Worm (Caenorhabditis elegans) whole organism, L4 larva: ENCODE measurements around the gene ZC132.9.
"Not testable (repeated sequence)": the region's sequence is repeated elsewhere in the genome, so short reads cannot be mapped to it uniquely, and the experiment has no call there.

Experiments
- R02D3.7 ChIP-seq: fragments of 150-350 bp; sonication (generic microtip); optimal IDR thresholded peaks from 3 replicates; lab custom pipeline; 2014; ENCODE audit warnings: missing biosample characterization, missing genetic modification characterization
- Y105C5A.15 ChIP-seq: fragments of 200-800 bp; sonication (Bioruptor generic); IDR thresholded peaks from 2 replicates; pipeline ENCODE4 v1.3.6; 2022; ENCODE audit warnings: missing genetic modification characterization, missing compliant biosample characterization
- ZK337.2 ChIP-seq: fragments of 200-800 bp; sonication (Bioruptor generic); IDR thresholded peaks from 2 replicates; pipeline ENCODE4 v1.3.6; 2022; ENCODE audit warnings: missing genetic modification reagents, missing genetic modification characterization, missing compliant biosample characterization
- ama-1 ChIP-seq: fragments of 150-350 bp; optimal IDR thresholded peaks from 2 replicates; lab custom pipeline; 2014; ENCODE audit warnings: inconsistent platforms, mixed read lengths
- fkh-10 ChIP-seq: fragments of 150-350 bp; optimal IDR thresholded peaks from 2 replicates; lab custom pipeline; 2014; ENCODE audit warnings: missing biosample characterization, missing genetic modification reagents, missing genetic modification characterization
- lim-7 ChIP-seq: fragments of 200-800 bp; sonication (Bioruptor generic); IDR thresholded peaks from 2 replicates; pipeline ENCODE4 v1.3.6; 2022; ENCODE audit warnings: missing genetic modification characterization, missing compliant biosample characterization
- mdl-1 ChIP-seq, 2 experiments: fragments of 150-350 bp in 1 of 2; sonication (generic microtip) in 1 of 2; optimal IDR thresholded peaks; 2 replicates each; lab custom pipeline; 2014 to 2017; ENCODE audit warnings: missing biosample characterization in 2 of 2, missing genetic modification characterization in 2 of 2
- mep-1 ChIP-seq: fragments of 150-350 bp; sonication (generic microtip); optimal IDR thresholded peaks from 3 replicates; lab custom pipeline; 2014; ENCODE audit warnings: missing biosample characterization, missing genetic modification characterization
- nhr-237 ChIP-seq: sonication (generic microtip); optimal IDR thresholded peaks from 2 replicates; lab custom pipeline; 2017; ENCODE audit warnings: missing biosample characterization, missing genetic modification characterization
- skn-1 ChIP-seq: fragments of 150-350 bp; optimal IDR thresholded peaks from 2 replicates; lab custom pipeline; 2014; ENCODE audit warnings: missing biosample characterization, missing genetic modification characterization
- unc-39 ChIP-seq: sonication (generic microtip); optimal IDR thresholded peaks from 2 replicates; lab custom pipeline; 2017; ENCODE audit warnings: missing biosample characterization, missing genetic modification characterization
- vab-7 ChIP-seq: fragments of 200-800 bp; sonication (Bioruptor generic); IDR thresholded peaks from 2 replicates; pipeline ENCODE4 v1.3.6; 2022; ENCODE audit warnings: missing genetic modification reagents, missing genetic modification characterization, missing compliant biosample characterization
- zag-1 ChIP-seq: fragments of 150-350 bp; optimal IDR thresholded peaks from 2 replicates; lab custom pipeline; 2014; ENCODE audit warnings: missing biosample characterization, missing genetic modification characterization

DNA sequence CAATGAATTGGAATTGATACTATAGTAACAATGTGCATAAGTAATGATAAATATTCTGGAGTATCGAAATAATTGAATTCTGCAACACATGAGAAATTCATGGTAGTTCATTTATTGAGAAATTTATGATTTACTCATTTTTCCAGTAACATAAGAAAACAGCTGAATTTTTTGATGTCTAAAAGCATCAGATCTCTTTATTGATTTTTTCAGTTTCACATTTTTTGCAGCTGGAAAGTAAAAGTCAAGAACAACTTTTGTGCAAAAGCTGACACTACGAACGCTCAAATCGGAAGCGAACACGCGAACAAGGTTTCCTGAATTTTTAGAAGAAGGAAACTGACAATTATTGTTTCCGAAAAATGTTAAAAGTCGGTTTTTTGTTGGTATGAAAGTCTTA, 29.7 kb downstream of the ZC132.9 start, which contains the start of gene srh-193:
- TF ChIP-seq mdl-1 (tag; optimal IDR thresholded peaks at IDR 0.05; lab: Kevin White, UChicago); skn-1 (tag; lab: Kevin White, UChicago); unc-39 (tag; lab: Kevin White, UChicago); R02D3.7 (tag; lab: Kevin White, UChicago); Y105C5A.15 (GFP tag; lab: Robert Waterston, UW); zag-1 (tag; lab: Kevin White, UChicago); mep-1 (tag; lab: Kevin White, UChicago); ama-1; ZK337.2 (GFP tag; lab: Robert Waterston, UW); fkh-10 (GFP tag; lab: Kevin White, UChicago); lim-7 (GFP tag; lab: Robert Waterston, UW); vab-7 (GFP tag; lab: Robert Waterston, UW); nhr-237 (tag; lab: Kevin White, UChicago): not testable (repeated sequence)
